Fruit fly (Drosophila melanogaster) whole organism, adult: Measurements from ENCODE around the gene Rh7.

Experiments
- CG5204 ChIP-seq: fragments of 200-800 bp; sonication (Bioruptor generic); optimal IDR thresholded peaks from 2 replicates; lab custom pipeline; 2016; ENCODE audit warnings: missing biosample characterization, missing genetic modification characterization
- Crg-1 ChIP-seq: fragments of 200-800 bp; sonication (Bioruptor generic); optimal IDR thresholded peaks from 2 replicates; lab custom pipeline; 2016; ENCODE audit warnings: missing biosample characterization, missing genetic modification characterization
- Hr96 ChIP-seq: fragments of 200-800 bp; sonication (Bioruptor generic); optimal IDR thresholded peaks from 2 replicates; lab custom pipeline; 2016; ENCODE audit warnings: missing biosample characterization, missing genetic modification characterization
- ovo ChIP-seq: fragments of 200-800 bp; sonication (Bioruptor generic); optimal IDR thresholded peaks from 2 replicates; lab custom pipeline; 2016; ENCODE audit warnings: missing biosample characterization, missing genetic modification characterization

DNA sequence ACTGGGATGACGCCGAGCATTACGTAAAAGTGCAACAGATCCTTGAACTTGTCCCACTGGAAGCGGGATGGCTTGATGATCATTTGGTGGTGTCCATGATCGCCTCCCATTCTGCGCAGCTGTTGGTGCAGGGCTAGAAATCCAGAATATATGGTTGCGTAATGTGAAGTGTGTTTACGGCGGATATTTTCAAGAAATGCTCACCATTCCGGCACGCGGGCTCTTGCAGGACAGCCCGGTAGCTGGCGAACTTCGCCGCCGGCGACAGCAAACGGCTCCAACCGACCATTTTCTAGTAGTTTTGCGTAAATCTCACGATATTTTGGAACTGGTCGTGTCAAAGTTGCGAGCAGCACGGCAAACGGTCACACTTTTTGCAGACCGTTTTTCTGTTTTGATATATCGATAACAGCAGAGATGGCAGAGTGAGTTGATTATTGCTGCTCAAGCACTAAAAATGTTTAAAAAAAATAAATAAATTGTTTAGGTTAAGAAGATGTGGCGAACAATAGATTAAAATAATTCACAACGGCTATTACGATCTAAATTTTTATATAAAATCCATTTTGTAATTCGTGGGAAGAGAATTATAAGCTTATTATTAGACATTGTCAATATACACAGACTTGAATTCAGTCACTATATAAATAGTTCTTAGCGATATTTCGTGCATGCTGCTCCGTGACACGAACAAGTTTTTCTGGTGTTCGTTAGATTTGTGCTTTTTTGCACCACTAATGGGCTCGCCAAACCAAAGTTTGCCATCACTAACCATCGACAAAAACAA, 37.0 kb downstream of the Rh7 start, which contains the start of the genes ND-SGDH and RhoGAP68F:
- TF ChIP-seq ovo (GFP tag; lab: Kevin White, UChicago): peak; percentile 61
- TF ChIP-seq Crg-1: peak; percentile 77
- no peak for TF ChIP-seq CG5204 (GFP tag; lab: Kevin White, UChicago)
- peak; percentile 88 for TF ChIP-seq Hr96
